Worm (Caenorhabditis elegans) whole organism, L3 larva: ENCODE results near the gene T01G6.10.

Experiments
- ZK546.5 ChIP-seq: sonication (generic microtip); optimal IDR thresholded peaks from 2 replicates; lab custom pipeline; 2017; ENCODE audit warnings: missing biosample characterization, missing genetic modification characterization
- aly-2 ChIP-seq: fragments of 150-350 bp; optimal IDR thresholded peaks from 2 replicates; lab custom pipeline; 2014; ENCODE audit warnings: missing biosample characterization, missing genetic modification characterization
- ama-1 ChIP-seq: fragments of 150-350 bp; optimal IDR thresholded peaks from 2 replicates; lab custom pipeline; 2018
- ceh-16 ChIP-seq: sonication (generic microtip); optimal IDR thresholded peaks from 2 replicates; lab custom pipeline; 2017; ENCODE audit warnings: missing biosample characterization, missing genetic modification characterization
- ceh-28 ChIP-seq: fragments of 150-350 bp; optimal IDR thresholded peaks from 2 replicates; lab custom pipeline; 2014; ENCODE audit warnings: missing biosample characterization, missing genetic modification reagents, missing genetic modification characterization
- ceh-82 ChIP-seq: fragments of 150-350 bp; optimal IDR thresholded peaks from 2 replicates; lab custom pipeline; 2014; ENCODE audit warnings: missing biosample characterization, missing genetic modification characterization
- ceh-9 ChIP-seq: sonication (generic microtip); optimal IDR thresholded peaks from 2 replicates; lab custom pipeline; 2018; ENCODE audit warnings: missing biosample characterization, missing genetic modification characterization
- daf-12 ChIP-seq: fragments of 150-350 bp; optimal IDR thresholded peaks from 2 replicates; lab custom pipeline; 2014; ENCODE audit warnings: missing biosample characterization, missing genetic modification reagents, missing genetic modification characterization
- egl-27 ChIP-seq: sonication (generic microtip); optimal IDR thresholded peaks from 4 replicates; lab custom pipeline; 2017; ENCODE audit warnings: missing biosample characterization, missing genetic modification reagents, missing genetic modification characterization
- egl-5 ChIP-seq: fragments of 150-350 bp; optimal IDR thresholded peaks from 2 replicates; lab custom pipeline; 2017; ENCODE audit warnings: missing biosample characterization, missing genetic modification reagents, missing genetic modification characterization, inconsistent platforms
- elt-2 ChIP-seq: sonication (generic microtip); optimal IDR thresholded peaks from 2 replicates; lab custom pipeline; 2016; ENCODE audit warnings: missing genetic modification reagents, mild to moderate bottlenecking, missing genetic modification characterization, missing compliant biosample characterization
- elt-3 ChIP-seq, 3 experiments: fragments of 150-350 bp in 1 of 3; sonication (generic microtip) in 2 of 3; optimal IDR thresholded peaks; 2 replicates in 2 of 3; 4 replicates in 1 of 3; lab custom pipeline; 2014 to 2017; ENCODE audit warnings: missing biosample characterization in 3 of 3, missing genetic modification characterization in 3 of 3
- eor-1 ChIP-seq, 2 experiments: fragments of 150-350 bp; optimal IDR thresholded peaks; 2 replicates each; lab custom pipeline; 2014 to 2018; ENCODE audit warnings: missing biosample characterization in 2 of 2, missing genetic modification characterization in 2 of 2
- fkh-10 ChIP-seq: sonication (generic microtip); optimal IDR thresholded peaks from 2 replicates; lab custom pipeline; 2017; ENCODE audit warnings: missing biosample characterization, missing genetic modification reagents, missing genetic modification characterization
- fkh-2 ChIP-seq: fragments of 150-350 bp; optimal IDR thresholded peaks from 2 replicates; lab custom pipeline; 2014; ENCODE audit warnings: missing biosample characterization, missing genetic modification reagents, missing genetic modification characterization
- fos-1 ChIP-seq: fragments of 150-350 bp; optimal IDR thresholded peaks from 2 replicates; lab custom pipeline; 2014; ENCODE audit warnings: missing biosample characterization, missing genetic modification characterization
- hmg-11 ChIP-seq: sonication (generic microtip); optimal IDR thresholded peaks from 2 replicates; lab custom pipeline; 2016; ENCODE audit warnings: missing genetic modification characterization, missing compliant biosample characterization
- jun-1 ChIP-seq: fragments of 150-350 bp; optimal IDR thresholded peaks from 2 replicates; lab custom pipeline; 2014; ENCODE audit warnings: missing biosample characterization, missing genetic modification reagents, missing genetic modification characterization
- lin-15B ChIP-seq: fragments of 150-350 bp; optimal IDR thresholded peaks from 2 replicates; lab custom pipeline; 2014; ENCODE audit warnings: missing biosample characterization, missing genetic modification characterization
- lin-39 ChIP-seq: fragments of 150-350 bp; optimal IDR thresholded peaks from 2 replicates; lab custom pipeline; 2018; ENCODE audit warnings: missing biosample characterization, missing genetic modification reagents, missing genetic modification characterization
- lsy-12 ChIP-seq: sonication (generic microtip); optimal IDR thresholded peaks from 2 replicates; lab custom pipeline; 2016; ENCODE audit warnings: mild to moderate bottlenecking, missing genetic modification characterization, missing compliant biosample characterization
- mdl-1 ChIP-seq: fragments of 150-350 bp; optimal IDR thresholded peaks from 2 replicates; lab custom pipeline; 2014; ENCODE audit warnings: missing biosample characterization, missing genetic modification characterization
- nfya-1 ChIP-seq: sonication (generic microtip); optimal IDR thresholded peaks from 2 replicates; lab custom pipeline; 2017; ENCODE audit warnings: missing genetic modification characterization, mild to moderate bottlenecking, missing compliant biosample characterization, antibody characterized with exemption, moderate library complexity; ENCODE audit not compliant: insufficient read depth
- nhr-12 ChIP-seq: fragments of 150-350 bp; optimal IDR thresholded peaks from 2 replicates; lab custom pipeline; 2014; ENCODE audit warnings: missing biosample characterization, missing genetic modification characterization
- nhr-23 ChIP-seq: fragments of 150-350 bp; optimal IDR thresholded peaks from 2 replicates; lab custom pipeline; 2014; ENCODE audit warnings: missing biosample characterization, missing genetic modification reagents, missing genetic modification characterization
- nhr-237 ChIP-seq: fragments of 150-350 bp; optimal IDR thresholded peaks from 2 replicates; lab custom pipeline; 2014; ENCODE audit warnings: missing biosample characterization, missing genetic modification characterization
- nhr-25 ChIP-seq: sonication (generic microtip); optimal IDR thresholded peaks from 2 replicates; lab custom pipeline; 2017; ENCODE audit warnings: missing biosample characterization, missing genetic modification characterization
- nhr-28 ChIP-seq: fragments of 150-350 bp; optimal IDR thresholded peaks from 2 replicates; lab custom pipeline; 2014; ENCODE audit warnings: missing biosample characterization, missing genetic modification characterization
- nhr-43 ChIP-seq: sonication (generic microtip); optimal IDR thresholded peaks from 2 replicates; lab custom pipeline; 2016; ENCODE audit warnings: mild to moderate bottlenecking, missing genetic modification characterization, missing compliant biosample characterization; ENCODE audit not compliant: poor library complexity, severe bottlenecking
- nhr-67 ChIP-seq: fragments of 150-350 bp; optimal IDR thresholded peaks from 2 replicates; lab custom pipeline; 2014; ENCODE audit warnings: missing biosample characterization, missing genetic modification characterization
- nhr-77 ChIP-seq: fragments of 150-350 bp; optimal IDR thresholded peaks from 2 replicates; lab custom pipeline; 2014; ENCODE audit warnings: missing biosample characterization, missing genetic modification characterization
- pha-4 ChIP-seq: fragments of 150-350 bp; optimal IDR thresholded peaks from 2 replicates; lab custom pipeline; 2014; ENCODE audit warnings: missing biosample characterization, missing genetic modification reagents, missing genetic modification characterization
- pqm-1 ChIP-seq: fragments of 150-350 bp; optimal IDR thresholded peaks from 2 replicates; lab custom pipeline; 2017; ENCODE audit warnings: missing biosample characterization, missing genetic modification characterization, inconsistent platforms
- skn-1 ChIP-seq: fragments of 150-350 bp; optimal IDR thresholded peaks from 2 replicates; lab custom pipeline; 2014; ENCODE audit warnings: missing biosample characterization, missing genetic modification characterization
- snpc-4 ChIP-seq: fragments of 150-350 bp; optimal IDR thresholded peaks from 2 replicates; lab custom pipeline; 2014; ENCODE audit warnings: missing biosample characterization, missing genetic modification characterization
- tbx-2 ChIP-seq: sonication (generic microtip); optimal IDR thresholded peaks from 2 replicates; lab custom pipeline; 2016; ENCODE audit warnings: mild to moderate bottlenecking, missing genetic modification characterization, missing compliant biosample characterization
- unc-39 ChIP-seq: sonication (generic microtip); optimal IDR thresholded peaks from 4 replicates; lab custom pipeline; 2017; ENCODE audit warnings: missing biosample characterization, missing genetic modification characterization
- unc-62 ChIP-seq: fragments of 150-350 bp; sonication (generic microtip); optimal IDR thresholded peaks from 4 replicates; lab custom pipeline; 2014; ENCODE audit warnings: missing biosample characterization, missing genetic modification reagents, missing genetic modification characterization
- zag-1 ChIP-seq: fragments of 150-350 bp; optimal IDR thresholded peaks from 2 replicates; lab custom pipeline; 2014; ENCODE audit warnings: missing biosample characterization, missing genetic modification characterization
- ztf-11 ChIP-seq: fragments of 150-350 bp; optimal IDR thresholded peaks from 2 replicates; lab custom pipeline; 2014; ENCODE audit warnings: missing biosample characterization, missing genetic modification characterization
- ztf-4 ChIP-seq: fragments of 150-350 bp; optimal IDR thresholded peaks from 2 replicates; lab custom pipeline; 2014; ENCODE audit warnings: missing biosample characterization, missing genetic modification characterization

The T01G6.10 gene

DNA sequence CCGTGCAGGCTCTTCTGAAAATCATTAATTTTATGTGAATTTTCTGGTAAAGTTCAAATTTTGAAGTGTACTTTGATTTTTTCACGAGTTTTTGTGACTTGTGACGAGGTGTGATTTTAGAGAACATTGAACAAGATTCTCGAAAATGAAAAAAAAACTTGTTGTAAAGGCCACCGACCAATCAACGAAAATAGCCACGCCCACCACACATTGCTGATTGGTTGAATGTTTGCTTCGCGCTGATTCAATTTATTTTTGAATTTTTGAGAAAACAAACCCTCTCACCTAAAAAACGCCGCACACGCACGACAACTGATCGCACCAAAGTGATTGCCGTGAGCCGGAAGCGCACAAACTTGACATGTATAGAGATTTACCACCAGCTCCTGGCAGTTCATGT is 20.2 kb downstream of the T01G6.10 start:
- TF ChIP-seq snpc-4 (tag; lab: Kevin White, UChicago) (no peak), nfya-1 (tag; lab: Kevin White, UChicago) (peak; percentile 74), pqm-1 (tag; lab: Kevin White, UChicago) (peak; percentile 0)
- TF ChIP-seq, all 47 proteins: peak for 2

DNA sequence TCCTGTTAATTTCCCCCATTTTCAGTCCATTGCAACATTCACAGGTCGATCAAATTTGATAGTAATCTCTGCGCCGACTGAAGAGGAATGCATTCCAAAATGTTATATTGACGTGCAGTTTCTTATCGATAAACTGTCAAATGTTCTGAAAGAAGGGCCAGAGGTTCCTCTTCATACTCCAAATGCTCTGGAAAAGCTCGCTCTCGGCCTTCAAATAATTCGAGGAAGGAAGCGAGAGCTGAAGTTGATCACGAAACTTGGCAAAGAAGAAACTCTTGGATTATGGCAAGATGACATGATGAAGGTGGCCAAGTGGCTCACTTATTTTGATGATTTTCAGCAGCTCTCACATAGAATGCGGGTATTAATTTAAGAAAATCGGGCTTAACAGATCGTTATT is 24.0 kb downstream of the T01G6.10 start:
- no peak for TF ChIP-seq pha-4
- no peak for TF ChIP-seq snpc-4 (tag; lab: Kevin White, UChicago)
- no peak for TF ChIP-seq nhr-237
- no peak for TF ChIP-seq egl-27 (tag; lab: Kevin White, UChicago)
- no peak for TF ChIP-seq nhr-77 (tag; lab: Kevin White, UChicago)
- TF ChIP-seq ztf-11 (tag; lab: Kevin White, UChicago), result no peak
- TF ChIP-seq nhr-12, result no peak
- no peak for TF ChIP-seq skn-1 (tag; lab: Kevin White, UChicago)
- TF ChIP-seq nhr-67, result no peak
- no peak for TF ChIP-seq tbx-2 (tag; lab: Kevin White, UChicago)
- no peak for TF ChIP-seq ama-1 (lab: Kevin White, UChicago)
- TF ChIP-seq lin-15B (tag; lab: Kevin White, UChicago), result no peak
- TF ChIP-seq nhr-23 (tag; lab: Kevin White, UChicago), result no peak
- no peak for TF ChIP-seq nfya-1 (tag; lab: Kevin White, UChicago)
- no peak for TF ChIP-seq unc-39 (tag; lab: Kevin White, UChicago)
- no peak for TF ChIP-seq ceh-28 (tag; lab: Kevin White, UChicago)
- TF ChIP-seq lin-39, result no peak
- no peak for TF ChIP-seq eor-1 (tag; optimal IDR thresholded peaks at IDR 0.05; lab: Kevin White, UChicago)

DNA sequence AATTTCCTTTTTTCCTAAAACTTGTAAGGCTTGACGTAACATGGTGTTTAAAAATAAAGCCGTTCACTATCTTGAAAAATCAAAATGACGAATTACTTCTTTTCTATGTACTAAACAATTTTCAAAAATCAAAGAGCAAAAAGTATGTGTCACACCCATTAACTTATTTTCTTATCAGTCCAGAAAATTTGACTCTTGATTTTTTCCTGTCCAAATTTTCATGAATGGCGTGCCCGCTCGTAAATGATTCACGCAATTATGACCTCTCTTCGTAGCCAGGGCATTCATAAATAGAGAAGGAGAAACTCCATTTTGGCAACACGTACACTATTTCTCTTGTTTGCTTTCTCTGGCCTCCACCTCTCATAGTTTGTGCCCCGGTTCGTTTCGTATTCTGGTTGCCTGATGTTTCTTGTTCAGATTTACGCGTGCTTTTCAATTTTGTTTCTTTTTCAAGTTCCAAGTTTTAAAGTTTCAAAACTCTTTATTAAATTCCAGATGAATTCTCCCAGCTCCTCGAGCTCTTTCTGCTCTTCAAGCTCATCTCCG is 25.3 kb downstream of the T01G6.10 start, which contains the start of gene nhr-55:
Gene nhr-55, plus strand, starts transcription at position 499 of the 549 bp plus-strand sequence.
- TF ChIP-seq nfya-1 (tag; lab: Kevin White, UChicago) (no peak), ceh-82 (no peak), lsy-12 (tag; lab: Kevin White, UChicago) (no peak), unc-39 (tag; lab: Kevin White, UChicago) (no peak), daf-12 (no peak), ceh-28 (tag; lab: Kevin White, UChicago) (no peak), pqm-1 (tag; lab: Kevin White, UChicago) (peak; percentile 90), egl-27 (tag; lab: Kevin White, UChicago) (no peak), egl-5 (no peak), eor-1 (tag; optimal IDR thresholded peaks at IDR 0.05; lab: Kevin White, UChicago) (no peak), fkh-2 (tag; lab: Kevin White, UChicago) (no peak), mdl-1 (tag; lab: Kevin White, UChicago) (no peak), zag-1 (no peak), elt-2 (tag; lab: Kevin White, UChicago) (peak; percentile 82), fkh-10 (no peak), ZK546.5 (tag; lab: Kevin White, UChicago) (no peak), nhr-67 (no peak), lin-15B (tag; lab: Kevin White, UChicago) (no peak), tbx-2 (tag; lab: Kevin White, UChicago) (no peak), nhr-25 (tag; lab: Kevin White, UChicago) (no peak), ceh-9 (tag; lab: Kevin White, UChicago) (no peak), hmg-11 (no peak), jun-1 (tag; lab: Kevin White, UChicago) (peak; percentile 56), ztf-11 (tag; lab: Kevin White, UChicago) (no peak), unc-62 (no peak), ceh-16 (tag; lab: Kevin White, UChicago) (no peak), pha-4 (peak; percentile 70), elt-3 (tag; optimal IDR thresholded peaks at IDR 0.05; lab: Kevin White, UChicago) (no peak), nhr-43 (tag; lab: Kevin White, UChicago) (no peak), nhr-28 (no peak), fos-1 (tag; lab: Kevin White, UChicago) (no peak), aly-2 (tag; lab: Kevin White, UChicago) (no peak), ztf-4 (tag; lab: Kevin White, UChicago) (no peak)
- TF ChIP-seq, all 47 proteins: peak for 4
